Fruit fly (Drosophila melanogaster) S2 (cell line): Measurements from ENCODE around the gene Arl1.

Experiments
- CG8478 ChIP-seq: fragments of >200 bp; optimal IDR thresholded peaks from 2 replicates; lab custom pipeline; 2018
- CTCF ChIP-seq, 2 experiments: fragments of >200 bp; optimal IDR thresholded peaks; 2 replicates each; lab custom pipeline; 2018

DNA sequence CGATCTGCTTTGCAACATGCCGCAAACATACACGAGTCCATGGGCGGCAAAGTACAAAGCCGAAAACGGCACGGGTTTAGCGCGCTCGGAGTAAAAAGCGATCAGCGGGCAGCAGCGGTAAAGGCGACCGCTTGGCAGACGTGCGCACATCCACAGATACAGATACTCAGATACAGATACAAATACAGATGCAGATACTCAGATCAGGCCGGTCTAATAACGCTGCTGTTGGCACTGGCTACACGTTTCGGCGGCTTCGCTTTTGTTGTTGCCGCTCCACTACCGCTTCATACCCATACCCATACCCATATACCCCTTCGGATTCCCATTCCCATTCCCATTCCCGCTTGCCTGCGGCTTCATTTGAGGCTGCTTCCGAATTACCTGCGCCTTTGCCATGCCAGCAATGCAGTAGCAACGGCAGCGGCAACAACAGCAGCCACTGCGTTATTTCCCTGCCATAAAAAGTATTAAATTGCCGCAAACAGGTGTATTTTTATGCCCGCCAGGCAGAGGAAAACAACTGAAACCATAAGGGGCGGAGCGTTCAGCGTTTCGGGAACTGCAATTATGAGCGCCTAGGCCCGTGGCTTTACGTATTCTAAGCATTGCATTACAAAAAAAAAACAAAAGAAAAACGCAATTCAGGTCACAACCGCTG is 42.2 kb downstream of the Arl1 start:
- TF ChIP-seq CG8478 (no peak), CTCF (optimal IDR thresholded peaks at IDR 0.05; lab: Kevin White, UChicago) (no peak)
